Worm (Caenorhabditis elegans): ENCODE measurements around the gene F57B9.8.

DNA sequence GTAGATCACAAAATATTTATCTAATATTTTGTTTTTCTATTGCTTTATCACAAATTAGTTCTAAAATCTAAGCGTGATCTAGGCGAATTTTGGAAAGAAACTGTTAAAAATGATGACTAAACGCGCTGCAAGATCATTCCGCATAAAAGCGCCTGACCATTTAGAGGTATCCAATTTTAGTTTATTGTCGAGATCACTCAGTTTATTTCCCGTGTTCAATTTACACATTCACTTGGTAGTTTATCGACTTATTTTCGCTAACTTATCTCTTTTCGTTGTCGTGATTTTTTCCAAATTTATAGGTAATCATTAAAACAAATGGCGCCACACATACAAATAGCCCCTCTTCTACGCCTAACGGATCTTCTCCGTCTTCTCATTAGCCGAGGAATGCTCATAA is 28.7 kb downstream of the F57B9.8 start, which contains the start of gene T07E3.2:
- no peak for TF ChIP-seq unc-86 (tag; optimal IDR thresholded peaks at IDR 0.05)
- no peak for TF ChIP-seq ama-1 (optimal IDR thresholded peaks at IDR 0.05)
- no peak for TF ChIP-seq nfya-1 (tag; optimal IDR thresholded peaks at IDR 0.05)
- no peak for TF ChIP-seq rnt-1 (tag; optimal IDR thresholded peaks at IDR 0.05)
- TF ChIP-seq elt-4 (tag; optimal IDR thresholded peaks at IDR 0.05) = no peak
- TF ChIP-seq ceh-9 (tag; optimal IDR thresholded peaks at IDR 0.05) = no peak
